Fruit fly (Drosophila melanogaster): ENCODE measurements around the gene sas.

- TF ChIP-seq h (optimal IDR thresholded peaks at IDR 0.05) = no peak
- TF ChIP-seq ttk (optimal IDR thresholded peaks at IDR 0.05) = no peak
- TF ChIP-seq psq (optimal IDR thresholded peaks at IDR 0.05) = no peak
Observed at dm6 chr3R:7117590-7117989, 45.0 kb upstream of the sas start, which contains the start of gene Mlp84B.

All from Kc167 (cell line).